Worm (Caenorhabditis elegans) whole organism, L2 larva: Measurements from ENCODE around the gene F11D5.7.

Experiments
- Y55F3AM.14 ChIP-seq: fragments of 200-800 bp; sonication (Bioruptor generic); optimal IDR thresholded peaks from 2 replicates; lab custom pipeline; 2018; ENCODE audit warnings: mild to moderate bottlenecking, missing genetic modification characterization, missing compliant biosample characterization
- dmd-4 ChIP-seq: sonication (generic microtip); optimal IDR thresholded peaks from 2 replicates; lab custom pipeline; 2017; ENCODE audit warnings: missing biosample characterization, missing genetic modification characterization
- lin-39 ChIP-seq: fragments of 150-350 bp; optimal IDR thresholded peaks from 2 replicates; lab custom pipeline; 2014; ENCODE audit warnings: missing biosample characterization, missing genetic modification reagents, missing genetic modification characterization
- mdl-1 ChIP-seq, 2 experiments: fragments of 150-350 bp in 1 of 2; sonication (generic microtip) in 1 of 2; optimal IDR thresholded peaks; 2 replicates each; lab custom pipeline; 2017; ENCODE audit warnings: missing biosample characterization in 2 of 2, missing genetic modification characterization in 2 of 2
- nhr-12 ChIP-seq: fragments of 150-350 bp; optimal IDR thresholded peaks from 2 replicates; lab custom pipeline; 2014; ENCODE audit warnings: missing biosample characterization, missing genetic modification characterization
- nhr-21 ChIP-seq: fragments of 150-350 bp; optimal IDR thresholded peaks from 2 replicates; lab custom pipeline; 2014; ENCODE audit warnings: missing biosample characterization, missing genetic modification characterization
- nhr-25 ChIP-seq: fragments of 150-350 bp; sonication (generic microtip); optimal IDR thresholded peaks from 3 replicates; lab custom pipeline; 2014; ENCODE audit warnings: missing biosample characterization, missing genetic modification characterization
- nhr-77 ChIP-seq: fragments of 150-350 bp; optimal IDR thresholded peaks from 2 replicates; lab custom pipeline; 2014; ENCODE audit warnings: missing biosample characterization, missing genetic modification characterization
- sma-9 ChIP-seq, 2 experiments: fragments of 150-350 bp in 1 of 2; sonication (generic microtip) in 1 of 2; optimal IDR thresholded peaks; 2 replicates each; lab custom pipeline; 2014 to 2016; ENCODE audit warnings: missing genetic modification characterization in 2 of 2, mild to moderate bottlenecking in 1 of 2, missing biosample characterization in 1 of 2, missing compliant biosample characterization in 1 of 2, missing genetic modification reagents in 1 of 2, moderate library complexity in 1 of 2
- unc-62 ChIP-seq: fragments of 150-350 bp; optimal IDR thresholded peaks from 2 replicates; lab custom pipeline; 2014; ENCODE audit warnings: missing biosample characterization, missing genetic modification reagents, missing genetic modification characterization
- zag-1 ChIP-seq: fragments of 150-350 bp; optimal IDR thresholded peaks from 2 replicates; lab custom pipeline; 2014; ENCODE audit warnings: missing biosample characterization, missing genetic modification characterization

DNA sequence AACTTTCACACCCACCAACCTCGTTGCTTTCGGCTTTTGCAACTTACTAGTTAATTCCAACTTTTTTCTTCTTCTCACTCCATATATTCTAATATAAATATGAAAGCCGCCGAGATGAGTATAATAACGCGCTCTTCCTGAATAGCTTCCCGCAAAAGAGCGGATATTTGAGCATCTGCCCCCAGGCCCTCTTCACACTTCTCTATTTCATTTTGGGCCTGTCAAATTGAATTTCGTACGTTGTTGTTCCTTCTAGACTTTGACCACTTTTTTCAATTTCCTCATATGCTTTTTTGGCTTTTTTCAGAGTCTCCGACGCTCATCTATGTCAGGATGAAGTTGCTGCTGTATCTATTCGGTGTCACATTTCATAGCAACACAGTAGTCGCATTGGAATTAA lies 10.8 kb downstream of the F11D5.7 start, which contains the start of gene ddr-2:
- TF ChIP-seq zag-1 (tag; lab: Kevin White, UChicago) (no peak), lin-39 (tag; lab: Kevin White, UChicago) (no peak), unc-62 (GFP tag; lab: Kevin White, UChicago) (no peak), nhr-21 (tag; lab: Kevin White, UChicago) (no peak), nhr-77 (tag; lab: Kevin White, UChicago) (no peak), sma-9 (GFP tag; optimal IDR thresholded peaks at IDR 0.05; lab: Kevin White, UChicago) (no peak), sma-9 (tag; optimal IDR thresholded peaks at IDR 0.05; lab: Kevin White, UChicago) (no peak), mdl-1 (tag; optimal IDR thresholded peaks at IDR 0.05; lab: Kevin White, UChicago) (no peak), Y55F3AM.14 (GFP tag; lab: Kevin White, UChicago) (no peak), nhr-25 (tag; lab: Kevin White, UChicago) (no peak), nhr-12 (tag; lab: Kevin White, UChicago) (no peak), dmd-4 (tag; lab: Kevin White, UChicago) (no peak)
